Worm (Caenorhabditis elegans) whole organism, early embryonic: Measurements from ENCODE around the gene lips-1.

Source experiments
- B0310.2 ChIP-seq: sonication (generic microtip); optimal IDR thresholded peaks from 2 replicates; lab custom pipeline; 2016; ENCODE audit warnings: mild to moderate bottlenecking, missing genetic modification characterization, missing compliant biosample characterization
- aly-1 ChIP-seq: sonication (generic microtip); optimal IDR thresholded peaks from 2 replicates; lab custom pipeline; 2016; ENCODE audit warnings: missing genetic modification characterization, missing compliant biosample characterization
- ama-1 ChIP-seq: fragments of 150-350 bp; optimal IDR thresholded peaks from 2 replicates; lab custom pipeline; 2014
- ceh-36 ChIP-seq: sonication (generic microtip); optimal IDR thresholded peaks from 2 replicates; lab custom pipeline; 2016; ENCODE audit warnings: missing genetic modification characterization, inconsistent platforms, missing compliant biosample characterization
- ets-7 ChIP-seq: sonication (generic microtip); optimal IDR thresholded peaks from 2 replicates; lab custom pipeline; 2016; ENCODE audit warnings: missing genotype, missing genetic modification characterization, missing compliant biosample characterization
- hmg-4 ChIP-seq: fragments of 200-800 bp; sonication (Bioruptor generic); optimal IDR thresholded peaks from 2 replicates; lab custom pipeline; 2018; ENCODE audit warnings: mild to moderate bottlenecking, missing genetic modification characterization, missing compliant biosample characterization
- hnd-1 ChIP-seq: sonication (generic microtip); optimal IDR thresholded peaks from 2 replicates; lab custom pipeline; 2016; ENCODE audit warnings: missing genetic modification characterization, missing compliant biosample characterization
- scrt-1 ChIP-seq: fragments of 200-800 bp; sonication (Bioruptor generic); IDR thresholded peaks from 2 replicates; pipeline ENCODE4 v1.3.6; 2022; ENCODE audit warnings: missing genetic modification characterization, missing compliant biosample characterization

DNA sequence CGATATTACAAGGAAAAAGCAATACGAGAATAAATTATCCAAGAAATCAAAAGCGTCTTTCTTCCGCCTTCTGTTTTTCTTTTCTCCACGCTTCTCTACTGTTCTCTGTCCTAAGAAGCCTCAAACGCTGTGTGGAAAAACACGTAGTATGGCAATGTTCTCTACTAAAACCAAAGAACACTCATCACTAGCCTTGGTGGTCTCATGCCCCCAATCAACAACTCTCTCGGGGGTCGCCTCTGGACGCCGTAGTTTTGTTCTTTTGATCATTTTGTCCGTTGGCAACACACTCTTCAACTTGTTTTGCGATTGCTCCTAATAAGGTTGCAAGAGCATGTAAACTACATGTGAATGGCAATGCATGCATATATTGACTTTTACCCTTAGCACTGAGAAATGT, 24.7 kb downstream of the lips-1 start:
- TF ChIP-seq aly-1 (tag; lab: Kevin White, UChicago) (no peak), B0310.2 (tag; lab: Kevin White, UChicago) (no peak), ama-1 (lab: Kevin White, UChicago) (no peak), ceh-36 (tag; lab: Kevin White, UChicago) (no peak), scrt-1 (GFP tag; lab: Robert Waterston, UW) (no peak), hmg-4 (GFP tag; lab: Kevin White, UChicago) (no peak), hnd-1 (tag; lab: Kevin White, UChicago) (no peak), ets-7 (no peak)
